Fruit fly (Drosophila melanogaster): ENCODE measurements around the gene CG11596.

- TF ChIP-seq CG7101 (tag; optimal IDR thresholded peaks at IDR 0.05) (no peak), CG11617 (GFP tag; optimal IDR thresholded peaks at IDR 0.05) (no peak), CG33017 (tag; optimal IDR thresholded peaks at IDR 0.05) (no peak), cnc (optimal IDR thresholded peaks at IDR 0.05) (no peak), cic (GFP tag; optimal IDR thresholded peaks at IDR 0.05) (no peak)
These were observed 35.7 kb downstream of the CG11596 start for dm6 chrX:1963192-1963590.
